Worm (Caenorhabditis elegans): ENCODE measurements around the gene str-129.

str-129 gene

ce11 chrV:8072047-8072446 lies 20.2 kb downstream of the str-129 start, which contains the start of gene str-144:
Gene str-144 (minus strand): TSS chrV:8072147.
- TF ChIP-seq chd-7 (tag; optimal IDR thresholded peaks at IDR 0.05) (no peak), sdz-38 (tag; optimal IDR thresholded peaks at IDR 0.05) (no peak), nhr-179 (tag; optimal IDR thresholded peaks at IDR 0.05) (no peak), nfyb-1 (GFP tag; IDR thresholded peaks at IDR 0.05) (no peak), ztf-26 (tag; optimal IDR thresholded peaks at IDR 0.05) (no peak), tlf-1 (GFP tag; optimal IDR thresholded peaks at IDR 0.05) (no peak), F37B4.10 (GFP tag; IDR thresholded peaks at IDR 0.05) (no peak), cebp-2 (GFP tag; IDR thresholded peaks at IDR 0.05) (no peak), lsy-27 (tag; optimal IDR thresholded peaks at IDR 0.05; ENCODE audit: borderline replicate concordance, insufficient read depth) (no peak), Y67H2A.10 (GFP tag; conservative IDR thresholded peaks at IDR 0.05) (no peak), snpc-1.1 (tag; optimal IDR thresholded peaks at IDR 0.05; ENCODE audit: insufficient read depth) (no peak), hsf-1 (GFP tag; IDR thresholded peaks at IDR 0.05) (no peak), F57A8.1 (GFP tag; optimal IDR thresholded peaks at IDR 0.05) (no peak), attf-3 (GFP tag; conservative IDR thresholded peaks at IDR 0.05) (no peak), ama-1 (optimal IDR thresholded peaks at IDR 0.05) (no peak), ama-1 (GFP tag; optimal IDR thresholded peaks at IDR 0.05) (no peak), Y53G8AR.9 (GFP tag; conservative IDR thresholded peaks at IDR 0.05) (no peak), ceh-58 (GFP tag; IDR thresholded peaks at IDR 0.05) (no peak)

- TF ChIP-seq efl-1 (GFP tag; optimal IDR thresholded peaks at IDR 0.05), result no peak
- no peak for TF ChIP-seq Y56A3A.18 (GFP tag; IDR thresholded peaks at IDR 0.05)
- no peak for TF ChIP-seq ztf-26 (tag; optimal IDR thresholded peaks at IDR 0.05)
- no peak for TF ChIP-seq Y53G8AR.9 (GFP tag; conservative IDR thresholded peaks at IDR 0.05)
- no peak for TF ChIP-seq snpc-1.3 (tag; optimal IDR thresholded peaks at IDR 0.05; ENCODE audit: insufficient read depth)
- no peak for TF ChIP-seq mes-4 (tag; optimal IDR thresholded peaks at IDR 0.05)
- TF ChIP-seq madf-6 (GFP tag; IDR thresholded peaks at IDR 0.05), result no peak
- TF ChIP-seq hlh-26 (GFP tag; conservative IDR thresholded peaks at IDR 0.05), result no peak
- no peak for TF ChIP-seq pha-4 (tag; optimal IDR thresholded peaks at IDR 0.05)
- no peak for TF ChIP-seq sea-2 (GFP tag; IDR thresholded peaks at IDR 0.05)
- no peak for TF ChIP-seq nhr-27 (tag; optimal IDR thresholded peaks at IDR 0.05)
- no peak for TF ChIP-seq zfh-2 (GFP tag; conservative IDR thresholded peaks at IDR 0.05)
- TF ChIP-seq B0261.1 (tag; optimal IDR thresholded peaks at IDR 0.05), result no peak
- TF ChIP-seq sdz-38 (tag; optimal IDR thresholded peaks at IDR 0.05), result no peak
Measured at ce11 chrV:8069637-8070036, 22.6 kb downstream of the str-129 start, which contains the start of gene str-143. Gene str-143 (minus strand): TSS chrV:8069737.

DNA sequence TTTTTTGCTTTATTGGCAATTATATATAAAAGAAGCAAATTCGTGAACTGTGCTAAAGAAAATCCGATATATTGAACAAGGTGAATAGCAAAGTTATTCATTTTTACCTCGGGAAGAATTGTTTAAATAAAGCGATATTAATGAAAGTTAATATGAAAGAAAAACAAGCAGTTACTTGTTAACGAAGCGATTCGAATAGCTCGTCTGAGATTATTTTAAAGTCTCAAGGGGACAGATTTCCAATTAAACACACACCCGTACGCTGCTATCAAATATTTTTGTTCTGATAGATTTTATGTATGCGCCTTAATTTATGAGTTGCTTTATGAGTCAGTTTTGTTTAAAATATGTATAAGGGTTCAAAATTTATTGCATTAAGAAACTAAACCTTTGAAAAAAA lies 24.5 kb downstream of the str-129 start, which contains the start of gene str-140:
str-140 (minus strand) TSS at position 101 of the 400 bp plus-strand sequence.
- TF ChIP-seq unc-62 (GFP tag; optimal IDR thresholded peaks at IDR 0.05) (no peak), tbx-9 (tag; optimal IDR thresholded peaks at IDR 0.05; ENCODE audit: borderline replicate concordance) (no peak), Y67H2A.10 (GFP tag; conservative IDR thresholded peaks at IDR 0.05) (no peak), zfh-2 (GFP tag; conservative IDR thresholded peaks at IDR 0.05) (no peak), ztf-6 (GFP tag; IDR thresholded peaks at IDR 0.05) (no peak), ztf-3 (GFP tag; optimal IDR thresholded peaks at IDR 0.05) (no peak)

DNA sequence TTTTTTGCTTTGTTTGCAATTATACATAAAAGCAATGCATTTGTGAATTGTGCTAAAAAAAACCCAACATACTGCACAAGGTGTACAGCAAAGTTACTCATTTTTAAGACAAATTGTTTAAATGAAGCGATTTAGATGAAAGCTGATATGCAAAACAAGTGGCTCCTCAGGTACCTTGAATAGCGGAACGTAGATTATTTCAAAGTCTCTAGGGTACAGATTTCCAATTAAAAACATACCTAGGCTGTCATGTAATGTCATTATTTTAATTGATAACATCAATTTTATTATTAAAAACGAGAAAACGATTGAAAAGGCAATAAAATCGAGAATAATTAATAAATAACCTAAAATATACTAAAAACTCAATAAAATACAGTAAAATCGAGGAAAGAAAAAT lies 30.2 kb downstream of the str-129 start, which contains the start of gene str-139:
str-139 (minus strand) TSS at position 101 of the 400 bp plus-strand sequence.
- TF ChIP-seq madf-10 (tag; optimal IDR thresholded peaks at IDR 0.05) (no peak), F52B5.7 (tag; optimal IDR thresholded peaks at IDR 0.05) (no peak), hlh-26 (GFP tag; conservative IDR thresholded peaks at IDR 0.05) (no peak), madf-6 (GFP tag; IDR thresholded peaks at IDR 0.05) (no peak), aptf-2 (GFP tag; conservative IDR thresholded peaks at IDR 0.05) (no peak), hlh-12 (tag; optimal IDR thresholded peaks at IDR 0.05) (no peak), F33H1.4 (GFP tag; IDR thresholded peaks at IDR 0.05) (no peak), snpc-1.1 (tag; optimal IDR thresholded peaks at IDR 0.05; ENCODE audit: insufficient read depth) (no peak), ekl-4 (GFP tag; IDR thresholded peaks at IDR 0.05) (no peak), nhr-80 (tag; optimal IDR thresholded peaks at IDR 0.05) (no peak), dpl-1 (GFP tag; optimal IDR thresholded peaks at IDR 0.05) (no peak), hmg-1.2 (GFP tag; IDR thresholded peaks at IDR 0.05) (no peak), nhr-120 (GFP tag; IDR thresholded peaks at IDR 0.05) (no peak), xnd-1 (tag; optimal IDR thresholded peaks at IDR 0.05) (no peak), ama-1 (optimal IDR thresholded peaks at IDR 0.05) (no peak), ama-1 (GFP tag; optimal IDR thresholded peaks at IDR 0.05) (no peak)

Measured in whole organism, young adult.